Worm (Caenorhabditis elegans) whole organism, L1 larva: Measurements from ENCODE around the gene dos-2.

Experiments
- C04F5.9 ChIP-seq: sonication (generic microtip); optimal IDR thresholded peaks from 2 replicates; lab custom pipeline; 2016; ENCODE audit warnings: missing genetic modification characterization, missing compliant biosample characterization
- F16B12.6 ChIP-seq: fragments of 150-350 bp; optimal IDR thresholded peaks from 2 replicates; lab custom pipeline; 2014; ENCODE audit warnings: missing biosample characterization, missing genetic modification characterization
- ama-1 ChIP-seq: fragments of 150-350 bp; optimal IDR thresholded peaks from 2 replicates; lab custom pipeline; 2014
- ceh-63 ChIP-seq: fragments of 200-800 bp; sonication (Bioruptor generic); optimal IDR thresholded peaks from 2 replicates; lab custom pipeline; 2018; ENCODE audit warnings: mild to moderate bottlenecking, missing genetic modification characterization, missing compliant biosample characterization
- ceh-8 ChIP-seq: fragments of 200-800 bp; sonication (Bioruptor generic); optimal IDR thresholded peaks from 2 replicates; lab custom pipeline; 2018; ENCODE audit warnings: mild to moderate bottlenecking, missing genetic modification characterization, moderate library complexity, missing compliant biosample characterization
- ceh-82 ChIP-seq, 3 experiments: fragments of 150-350 bp in 1 of 3; sonication (generic microtip) in 2 of 3; optimal IDR thresholded peaks; 2 replicates each; lab custom pipeline; 2014 to 2017; ENCODE audit warnings: missing biosample characterization in 3 of 3, missing genetic modification characterization in 3 of 3
- efl-1 ChIP-seq, 4 experiments: fragments of 150-350 bp; optimal IDR thresholded peaks in 3 of 4; peaks in 1 of 4; 1 replicate in 1 of 4; 2 replicates in 3 of 4; lab custom pipeline; 2014; ENCODE audit warnings: missing biosample characterization in 2 of 4, missing genetic modification characterization in 2 of 4, missing genetic modification reagents in 2 of 4
- efl-3 ChIP-seq: fragments of 200-800 bp; sonication (Bioruptor generic); optimal IDR thresholded peaks from 2 replicates; lab custom pipeline; 2018; ENCODE audit warnings: mild to moderate bottlenecking, missing genetic modification characterization, missing compliant biosample characterization
- egl-27 ChIP-seq, 2 experiments: fragments of 150-350 bp in 1 of 2; sonication (generic microtip); optimal IDR thresholded peaks; 3 replicates each; lab custom pipeline; 2017 to 2018; ENCODE audit warnings: missing biosample characterization in 2 of 2, missing genetic modification characterization in 2 of 2, missing genetic modification reagents in 2 of 2
- elt-2 ChIP-seq: sonication (generic microtip); optimal IDR thresholded peaks from 2 replicates; lab custom pipeline; 2016; ENCODE audit warnings: missing genetic modification characterization, mild to moderate bottlenecking, inconsistent platforms, missing compliant biosample characterization, missing genetic modification reagents
- elt-3 ChIP-seq, 6 experiments: fragments of 150-350 bp in 1 of 6; sonication (generic microtip); optimal IDR thresholded peaks; 2 replicates each; lab custom pipeline; 2017 to 2018; ENCODE audit warnings: missing biosample characterization in 6 of 6, missing genetic modification characterization in 6 of 6, inconsistent platforms in 1 of 6
- fkh-8 ChIP-seq: sonication (generic microtip); optimal IDR thresholded peaks from 2 replicates; lab custom pipeline; 2016; ENCODE audit warnings: mild to moderate bottlenecking, missing genetic modification characterization, missing compliant biosample characterization
- fos-1 ChIP-seq: fragments of 150-350 bp; optimal IDR thresholded peaks from 2 replicates; lab custom pipeline; 2014; ENCODE audit warnings: missing biosample characterization, missing genetic modification characterization
- grh-1 ChIP-seq: fragments of 200-800 bp; sonication (Bioruptor generic); IDR thresholded peaks from 2 replicates; pipeline ENCODE4 v1.3.6; 2022; ENCODE audit warnings: missing genetic modification reagents, missing genetic modification characterization, missing compliant biosample characterization
- hlh-17 ChIP-seq: fragments of 200-800 bp; sonication (Bioruptor generic); optimal IDR thresholded peaks from 2 replicates; lab custom pipeline; 2018; ENCODE audit warnings: missing genetic modification characterization, mild to moderate bottlenecking, missing compliant biosample characterization, moderate library complexity, borderline replicate concordance
- irx-1 ChIP-seq: sonication (generic microtip); optimal IDR thresholded peaks from 2 replicates; lab custom pipeline; 2016; ENCODE audit warnings: missing genetic modification characterization, missing compliant biosample characterization
- lin-14 ChIP-seq: fragments of 200-800 bp; sonication (Bioruptor generic); optimal IDR thresholded peaks from 2 replicates; lab custom pipeline; 2018; ENCODE audit warnings: mild to moderate bottlenecking, missing genetic modification characterization, moderate library complexity, missing compliant biosample characterization
- lin-39 ChIP-seq: fragments of 150-350 bp; optimal IDR thresholded peaks from 2 replicates; lab custom pipeline; 2014; ENCODE audit warnings: missing biosample characterization, missing genetic modification reagents, missing genetic modification characterization
- mep-1 ChIP-seq: fragments of 150-350 bp; optimal IDR thresholded peaks from 2 replicates; lab custom pipeline; 2014; ENCODE audit warnings: missing biosample characterization, missing genetic modification characterization
- nhr-20 ChIP-seq: sonication (generic microtip); optimal IDR thresholded peaks from 2 replicates; lab custom pipeline; 2016; ENCODE audit warnings: mild to moderate bottlenecking, missing genetic modification characterization, missing compliant biosample characterization
- nhr-28 ChIP-seq: fragments of 150-350 bp; optimal IDR thresholded peaks from 2 replicates; lab custom pipeline; 2014; ENCODE audit warnings: missing biosample characterization, missing genetic modification characterization
- nhr-71 ChIP-seq: sonication (generic microtip); optimal IDR thresholded peaks from 2 replicates; lab custom pipeline; 2016; ENCODE audit warnings: mild to moderate bottlenecking, missing genetic modification characterization, moderate library complexity, missing compliant biosample characterization
- nhr-76 ChIP-seq: sonication (generic microtip); optimal IDR thresholded peaks from 2 replicates; lab custom pipeline; 2017; ENCODE audit warnings: missing biosample characterization, missing genetic modification characterization
- nhr-84 ChIP-seq: sonication (generic microtip); optimal IDR thresholded peaks from 2 replicates; lab custom pipeline; 2017; ENCODE audit warnings: missing biosample characterization, missing genetic modification characterization
- nhr-90 ChIP-seq: sonication (generic microtip); optimal IDR thresholded peaks from 2 replicates; lab custom pipeline; 2016; ENCODE audit warnings: mild to moderate bottlenecking, missing genetic modification characterization, missing compliant biosample characterization; ENCODE audit not compliant: poor library complexity
- pag-3 ChIP-seq: sonication (generic microtip); optimal IDR thresholded peaks from 2 replicates; lab custom pipeline; 2017; ENCODE audit warnings: missing genetic modification characterization, mild to moderate bottlenecking, missing compliant biosample characterization, antibody characterized with exemption, borderline replicate concordance; ENCODE audit not compliant: insufficient read depth
- pqm-1 ChIP-seq: sonication (generic microtip); optimal IDR thresholded peaks from 3 replicates; lab custom pipeline; 2017; ENCODE audit warnings: missing biosample characterization, missing genetic modification characterization
- snpc-4 ChIP-seq: fragments of 150-350 bp; optimal IDR thresholded peaks from 2 replicates; lab custom pipeline; 2014; ENCODE audit warnings: missing biosample characterization, missing genetic modification characterization
- sptf-1 ChIP-seq: fragments of 150-350 bp; optimal IDR thresholded peaks from 2 replicates; lab custom pipeline; 2014; ENCODE audit warnings: missing biosample characterization, missing genetic modification characterization
- tlp-1 ChIP-seq: fragments of 150-350 bp; optimal IDR thresholded peaks from 2 replicates; lab custom pipeline; 2014; ENCODE audit warnings: missing biosample characterization, missing genetic modification characterization
- unc-86 ChIP-seq: sonication (generic microtip); optimal IDR thresholded peaks from 2 replicates; lab custom pipeline; 2016; ENCODE audit warnings: missing genetic modification characterization, missing compliant biosample characterization
- zag-1 ChIP-seq: fragments of 150-350 bp; optimal IDR thresholded peaks from 2 replicates; lab custom pipeline; 2014; ENCODE audit warnings: missing biosample characterization, missing genetic modification characterization
- ztf-11 ChIP-seq, 2 experiments: sonication (generic microtip); optimal IDR thresholded peaks; 2 replicates each; lab custom pipeline; 2016 to 2017; ENCODE audit warnings: missing genetic modification characterization in 2 of 2, missing biosample characterization in 1 of 2, missing compliant biosample characterization in 1 of 2
- ztf-4 ChIP-seq: fragments of 150-350 bp; optimal IDR thresholded peaks from 2 replicates; lab custom pipeline; 2014; ENCODE audit warnings: missing biosample characterization, missing genetic modification characterization

Gene dos-2

DNA sequence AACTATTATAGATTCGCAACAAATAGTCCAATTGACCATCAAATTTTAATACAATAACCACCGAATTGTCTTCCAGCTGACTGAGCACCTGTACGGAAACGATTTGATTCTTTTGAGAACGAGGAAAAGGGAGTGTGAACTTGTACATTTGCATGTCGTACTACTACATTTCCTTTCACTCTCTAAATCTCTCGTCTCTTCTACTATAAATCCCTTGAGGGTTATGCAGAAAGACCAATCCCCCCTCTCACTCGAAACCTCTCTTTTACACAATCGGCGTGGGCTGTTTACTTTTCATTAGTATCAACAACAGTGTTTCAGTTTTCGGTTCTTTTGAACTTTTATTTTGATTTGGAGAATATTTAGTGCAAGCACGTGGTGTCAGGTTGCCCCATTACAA is 26.1 kb downstream of the dos-2 start:
- TF ChIP-seq ztf-11 (tag; optimal IDR thresholded peaks at IDR 0.05; lab: Kevin White, UChicago) (no peak), C04F5.9 (tag; lab: Kevin White, UChicago) (no peak), unc-86 (no peak), pag-3 (tag; lab: Kevin White, UChicago) (no peak), nhr-20 (tag; lab: Kevin White, UChicago) (no peak), ceh-8 (no peak), mep-1 (tag; lab: Kevin White, UChicago) (no peak), efl-1 (optimal IDR thresholded peaks at IDR 0.05; lab: Kevin White, UChicago) (no peak), efl-1 (GFP tag; optimal IDR thresholded peaks at IDR 0.05 in 1 of 2; lab: Kevin White, UChicago) (peak in 1 of 2 experiments; percentile 76), lin-14 (peak; percentile 29), ceh-82 (tag; optimal IDR thresholded peaks at IDR 0.05; lab: Kevin White, UChicago) (no peak), nhr-71 (no peak), nhr-84 (tag; lab: Kevin White, UChicago) (no peak)
- TF ChIP-seq, all 84 proteins: peak for 2

- TF ChIP-seq fos-1 (tag; lab: Kevin White, UChicago) = no peak
- TF ChIP-seq snpc-4 (tag; lab: Kevin White, UChicago) = no peak
- TF ChIP-seq pag-3 (tag; lab: Kevin White, UChicago) = no peak
- no peak for TF ChIP-seq irx-1
- TF ChIP-seq pqm-1 (tag; lab: Kevin White, UChicago) = no peak
- no peak for TF ChIP-seq egl-27 (tag; optimal IDR thresholded peaks at IDR 0.05; lab: Kevin White, UChicago)
- TF ChIP-seq hlh-17 (GFP tag; lab: Kevin White, UChicago) = no peak
- TF ChIP-seq F16B12.6 (tag; lab: Kevin White, UChicago) = no peak
- TF ChIP-seq grh-1 (GFP tag; lab: Robert Waterston, UW) = no peak
Observed at ce11 chrII:4004614-4005013, 28.6 kb downstream of the dos-2 start, which contains the start of gene ephx-1. Gene ephx-1, plus strand, starts transcription at chrII:4004914.

DNA sequence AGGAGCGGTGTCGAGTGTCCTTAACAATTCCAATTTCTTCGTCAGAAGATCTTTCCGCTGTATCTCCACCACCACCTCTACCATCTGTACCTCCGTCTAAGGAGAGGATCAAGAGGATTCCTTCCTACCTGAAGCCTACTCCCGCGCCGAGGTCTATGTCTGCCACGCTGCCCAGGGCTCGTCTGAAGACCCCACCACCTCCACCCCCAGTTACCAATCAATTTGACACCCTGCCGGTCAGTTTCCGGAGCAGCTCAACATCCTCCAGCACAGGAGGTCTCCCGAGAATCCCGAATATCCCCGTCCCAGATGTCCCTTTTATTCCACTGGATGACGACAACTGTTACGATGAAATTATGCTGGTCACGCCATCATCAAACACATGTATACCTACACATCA is 31.9 kb downstream of the dos-2 start:
- TF ChIP-seq hlh-17 (GFP tag; lab: Kevin White, UChicago) = no peak
- no peak for TF ChIP-seq lin-39
- no peak for TF ChIP-seq elt-3 (tag; optimal IDR thresholded peaks at IDR 0.05; lab: Kevin White, UChicago)
- TF ChIP-seq, all 84 proteins: peak for 0

DNA sequence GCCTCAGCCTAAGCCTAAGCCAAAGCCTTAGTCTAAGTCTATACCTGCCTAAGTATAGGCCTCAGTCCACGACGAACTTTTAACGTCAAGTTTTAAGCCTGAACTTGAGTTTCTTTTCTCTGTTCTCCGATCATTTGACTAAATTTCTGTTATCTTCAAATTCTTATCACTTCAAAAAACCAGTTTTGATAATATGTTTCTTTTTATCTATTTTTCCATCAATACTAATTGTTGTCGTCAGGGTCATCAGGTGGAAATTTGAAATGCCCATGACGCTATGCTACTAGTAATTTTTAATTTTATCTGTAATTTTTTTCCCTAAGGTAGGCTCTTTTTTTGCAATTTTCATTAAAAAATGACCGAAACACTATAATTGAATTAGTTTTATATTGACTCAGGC is 35.5 kb downstream of the dos-2 start:
- TF ChIP-seq ceh-63 (GFP tag; lab: Kevin White, UChicago) = no peak
- TF ChIP-seq grh-1 (GFP tag; lab: Robert Waterston, UW) = no peak
- TF ChIP-seq nhr-20 (tag; lab: Kevin White, UChicago) = peak; percentile 2
- peak in 1 of 6 experiments; percentile 70 for TF ChIP-seq elt-3 (tag; optimal IDR thresholded peaks at IDR 0.05; lab: Kevin White, UChicago)
- TF ChIP-seq elt-2 (tag; lab: Kevin White, UChicago) = peak; percentile 68
- TF ChIP-seq hlh-17 (GFP tag; lab: Kevin White, UChicago) = no peak

DNA sequence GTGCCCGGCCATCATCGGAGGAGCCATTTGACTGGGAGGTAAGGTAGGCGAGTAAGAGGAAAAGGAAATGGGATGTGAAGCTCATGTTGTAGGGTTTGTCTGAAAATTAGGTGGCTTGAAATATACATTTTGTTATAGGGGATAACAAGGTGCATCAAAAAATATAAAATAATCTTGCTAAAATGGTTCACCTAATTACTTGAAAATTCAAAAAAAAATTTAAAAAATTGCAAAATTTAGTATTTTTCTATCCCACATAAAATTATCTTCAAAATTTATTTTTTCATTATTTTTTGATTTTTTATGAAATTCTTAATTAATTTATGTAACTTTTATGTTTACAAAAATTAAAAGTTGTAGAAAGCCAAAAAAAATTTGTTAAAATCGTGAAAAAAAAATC is 42.6 kb downstream of the dos-2 start, which contains the start of gene K07D4.6:
Gene K07D4.6, minus strand, starts transcription at position 101 of the 400 bp plus-strand sequence.
- no peak for TF ChIP-seq nhr-76 (tag; lab: Kevin White, UChicago)
- no peak for TF ChIP-seq nhr-28
- TF ChIP-seq zag-1 = no peak
- no peak for TF ChIP-seq efl-1 (optimal IDR thresholded peaks at IDR 0.05; lab: Kevin White, UChicago)
- peak in 1 of 2 experiments; percentile 20 for TF ChIP-seq efl-1 (GFP tag; optimal IDR thresholded peaks at IDR 0.05 in 1 of 2; lab: Kevin White, UChicago)

- TF ChIP-seq fos-1 (tag; lab: Kevin White, UChicago) (no peak), nhr-90 (tag; lab: Kevin White, UChicago) (no peak), sptf-1 (tag; lab: Kevin White, UChicago) (no peak), tlp-1 (tag; lab: Kevin White, UChicago) (no peak), efl-3 (GFP tag; lab: Kevin White, UChicago) (no peak), fkh-8 (tag; lab: Kevin White, UChicago) (no peak), grh-1 (GFP tag; lab: Robert Waterston, UW) (no peak), ama-1 (no peak), ztf-4 (tag; lab: Kevin White, UChicago) (no peak), hlh-17 (GFP tag; lab: Kevin White, UChicago) (no peak)
Observed at ce11 chrII:4025462-4025861, 49.4 kb downstream of the dos-2 start, which contains the start of gene K07D4.5. Gene K07D4.5, minus strand, starts transcription at chrII:4025562.
